Worm (Caenorhabditis elegans) whole organism, L2 larva: ENCODE measurements around the gene sto-2.

ENCODE experiments used
- ZK546.5 ChIP-seq: sonication (generic microtip); optimal IDR thresholded peaks from 2 replicates; lab custom pipeline; 2017; ENCODE audit warnings: missing biosample characterization, missing genetic modification characterization
- ceh-82 ChIP-seq: fragments of 150-350 bp; optimal IDR thresholded peaks from 2 replicates; lab custom pipeline; 2014; ENCODE audit warnings: missing biosample characterization, missing genetic modification characterization
- lin-13 ChIP-seq: fragments of 150-350 bp; optimal IDR thresholded peaks from 2 replicates; lab custom pipeline; 2014; ENCODE audit warnings: missing biosample characterization, missing genetic modification reagents, missing genetic modification characterization
- nhr-77 ChIP-seq: fragments of 150-350 bp; optimal IDR thresholded peaks from 2 replicates; lab custom pipeline; 2014; ENCODE audit warnings: missing biosample characterization, missing genetic modification characterization
- snpc-4 ChIP-seq: fragments of 150-350 bp; optimal IDR thresholded peaks from 2 replicates; lab custom pipeline; 2014; ENCODE audit warnings: missing biosample characterization, missing genetic modification characterization
- unc-55 ChIP-seq: fragments of 150-350 bp; sonication (generic microtip); optimal IDR thresholded peaks from 3 replicates; lab custom pipeline; 2014; ENCODE audit warnings: missing biosample characterization, missing genetic modification reagents, missing genetic modification characterization

DNA sequence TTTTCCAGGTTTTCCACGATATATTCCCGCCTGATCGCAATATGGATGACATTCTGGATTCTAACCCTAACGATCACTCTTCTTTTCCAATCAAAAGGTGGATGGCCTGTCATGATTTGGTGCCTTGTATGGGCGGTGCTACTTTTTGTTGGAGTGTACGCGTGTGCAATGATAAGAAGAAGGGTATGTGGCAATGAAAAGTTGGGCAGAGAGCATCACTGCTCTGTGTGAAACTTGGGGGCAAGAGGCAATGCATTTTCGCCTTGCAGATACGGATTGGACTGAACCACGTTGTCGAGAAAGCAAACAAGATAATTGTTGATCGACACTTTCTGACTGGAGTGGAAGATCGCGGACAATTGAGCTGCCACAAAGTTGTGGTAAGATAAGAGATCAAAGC is 23.1 kb upstream of the sto-2 start:
- TF ChIP-seq nhr-77 (tag; lab: Kevin White, UChicago) = no peak
- TF ChIP-seq ceh-82 (tag; lab: Kevin White, UChicago) = no peak
- TF ChIP-seq snpc-4 (tag; lab: Kevin White, UChicago) = no peak
- no peak for TF ChIP-seq unc-55 (GFP tag; lab: Kevin White, UChicago)
- TF ChIP-seq lin-13 (GFP tag; lab: Kevin White, UChicago) = no peak
- TF ChIP-seq ZK546.5 (tag; lab: Kevin White, UChicago) = no peak
